Worm (Caenorhabditis elegans) whole organism, L3 larva: ENCODE measurements around the gene srx-12.

Source experiments
- aly-2 ChIP-seq: fragments of 150-350 bp; optimal IDR thresholded peaks from 2 replicates; lab custom pipeline; 2014; ENCODE audit warnings: missing biosample characterization, missing genetic modification characterization
- ama-1 ChIP-seq: fragments of 150-350 bp; optimal IDR thresholded peaks from 2 replicates; lab custom pipeline; 2018
- daf-12 ChIP-seq: fragments of 150-350 bp; optimal IDR thresholded peaks from 2 replicates; lab custom pipeline; 2014; ENCODE audit warnings: missing biosample characterization, missing genetic modification reagents, missing genetic modification characterization
- egl-27 ChIP-seq: sonication (generic microtip); optimal IDR thresholded peaks from 4 replicates; lab custom pipeline; 2017; ENCODE audit warnings: missing biosample characterization, missing genetic modification reagents, missing genetic modification characterization
- elt-3 ChIP-seq, 3 experiments: fragments of 150-350 bp in 1 of 3; sonication (generic microtip) in 2 of 3; optimal IDR thresholded peaks; 2 replicates in 2 of 3; 4 replicates in 1 of 3; lab custom pipeline; 2014 to 2017; ENCODE audit warnings: missing biosample characterization in 3 of 3, missing genetic modification characterization in 3 of 3
- fkh-2 ChIP-seq: fragments of 150-350 bp; optimal IDR thresholded peaks from 2 replicates; lab custom pipeline; 2014; ENCODE audit warnings: missing biosample characterization, missing genetic modification reagents, missing genetic modification characterization
- lin-15B ChIP-seq: fragments of 150-350 bp; optimal IDR thresholded peaks from 2 replicates; lab custom pipeline; 2014; ENCODE audit warnings: missing biosample characterization, missing genetic modification characterization
- lin-39 ChIP-seq: fragments of 150-350 bp; optimal IDR thresholded peaks from 2 replicates; lab custom pipeline; 2018; ENCODE audit warnings: missing biosample characterization, missing genetic modification reagents, missing genetic modification characterization
- nhr-11 ChIP-seq: fragments of 150-350 bp; optimal IDR thresholded peaks from 2 replicates; lab custom pipeline; 2014; ENCODE audit warnings: missing biosample characterization, missing genetic modification characterization
- nhr-237 ChIP-seq: fragments of 150-350 bp; optimal IDR thresholded peaks from 2 replicates; lab custom pipeline; 2014; ENCODE audit warnings: missing biosample characterization, missing genetic modification characterization
- nhr-77 ChIP-seq: fragments of 150-350 bp; optimal IDR thresholded peaks from 2 replicates; lab custom pipeline; 2014; ENCODE audit warnings: missing biosample characterization, missing genetic modification characterization
- pha-4 ChIP-seq: fragments of 150-350 bp; optimal IDR thresholded peaks from 2 replicates; lab custom pipeline; 2014; ENCODE audit warnings: missing biosample characterization, missing genetic modification reagents, missing genetic modification characterization
- ztf-11 ChIP-seq: fragments of 150-350 bp; optimal IDR thresholded peaks from 2 replicates; lab custom pipeline; 2014; ENCODE audit warnings: missing biosample characterization, missing genetic modification characterization
- ztf-4 ChIP-seq: fragments of 150-350 bp; optimal IDR thresholded peaks from 2 replicates; lab custom pipeline; 2014; ENCODE audit warnings: missing biosample characterization, missing genetic modification characterization

ce11 chrIV:1000441-1000840 lies 45.3 kb upstream of the srx-12 start:
- TF ChIP-seq nhr-77 (tag; lab: Kevin White, UChicago) (no peak), egl-27 (tag; lab: Kevin White, UChicago) (no peak), lin-15B (tag; lab: Kevin White, UChicago) (no peak), ama-1 (no peak), lin-39 (tag; lab: Kevin White, UChicago) (no peak), nhr-11 (tag; lab: Kevin White, UChicago) (no peak), daf-12 (no peak), ztf-11 (tag; lab: Kevin White, UChicago) (no peak), elt-3 (tag; optimal IDR thresholded peaks at IDR 0.05; lab: Kevin White, UChicago) (no peak), aly-2 (no peak), fkh-2 (tag; lab: Kevin White, UChicago) (no peak), ztf-4 (tag; lab: Kevin White, UChicago) (no peak), pha-4 (tag; lab: Kevin White, UChicago) (no peak), nhr-237 (no peak)
